Fruit fly (Drosophila melanogaster): ENCODE data around the gene Elp1.

The Elp1 gene

DNA sequence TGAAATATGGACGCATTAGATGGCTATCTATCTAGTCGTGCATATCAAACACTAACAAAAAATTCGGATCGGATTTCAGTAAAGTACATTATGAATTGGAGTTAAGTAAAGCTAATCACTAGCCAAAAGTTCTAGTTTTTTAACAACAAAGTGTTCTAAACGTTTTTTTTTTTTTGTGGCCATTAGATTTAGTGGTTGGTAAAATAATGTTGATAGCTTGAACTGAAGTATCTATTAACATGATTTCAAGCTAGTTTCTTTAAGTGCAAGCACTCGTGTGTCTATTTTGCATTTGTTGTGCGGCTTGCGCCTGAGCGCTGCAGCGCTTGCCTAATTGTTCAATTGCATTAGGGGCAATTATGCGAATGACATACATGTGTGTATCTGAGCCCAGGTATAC, 11.8 kb downstream of the Elp1 start (continued):
- TF ChIP-seq gem (tag; optimal IDR thresholded peaks at IDR 0.05): peak; percentile 41
- TF ChIP-seq sens-2 (GFP tag; IDR thresholded peaks at IDR 0.05): no peak
- peak; percentile 37 for TF ChIP-seq dmrt99B (tag; optimal IDR thresholded peaks at IDR 0.05)
- TF ChIP-seq bsh (GFP tag; optimal IDR thresholded peaks at IDR 0.05): peak in 1 of 2 experiments; percentile 9
- 0 out of 2 replicates have a peak, but pooled peaks have one; percentile 6 for TF ChIP-seq esg (GFP tag; conservative IDR thresholded peaks at IDR 0.05)
- TF ChIP-seq Sox102F (GFP tag; optimal IDR thresholded peaks at IDR 0.05): peak; percentile 27
- TF ChIP-seq CoRest (tag; optimal IDR thresholded peaks at IDR 0.05): peak; percentile 3
- no peak for TF ChIP-seq pan (optimal IDR thresholded peaks at IDR 0.05)
- TF ChIP-seq pan (GFP tag; optimal IDR thresholded peaks at IDR 0.05 in 1 of 2, IDR thresholded peaks at IDR 0.05 in 1 of 2): peak in 1 of 2 experiments; percentile 14
- TF ChIP-seq grn (GFP tag; optimal IDR thresholded peaks at IDR 0.05): peak; percentile 4
- TF ChIP-seq Drgx (GFP tag; IDR thresholded peaks at IDR 0.05): peak; percentile 35; the same call in 1 of the 2 replicates
- TF ChIP-seq CG7839 (tag; optimal IDR thresholded peaks at IDR 0.05): peak; percentile 6
- TF ChIP-seq toy (GFP tag; IDR thresholded peaks at IDR 0.05): no peak
- TF ChIP-seq Gsc (GFP tag; IDR thresholded peaks at IDR 0.05): no peak
- peak; percentile 14; the same call in 1 of the 2 replicates for TF ChIP-seq Xrp1 (GFP tag; IDR thresholded peaks at IDR 0.05)
- no peak for TF ChIP-seq CkIIα-i1 (GFP tag; IDR thresholded peaks at IDR 0.05)
- no peak for TF ChIP-seq Vsx1 (GFP tag; optimal IDR thresholded peaks at IDR 0.05)

DNA sequence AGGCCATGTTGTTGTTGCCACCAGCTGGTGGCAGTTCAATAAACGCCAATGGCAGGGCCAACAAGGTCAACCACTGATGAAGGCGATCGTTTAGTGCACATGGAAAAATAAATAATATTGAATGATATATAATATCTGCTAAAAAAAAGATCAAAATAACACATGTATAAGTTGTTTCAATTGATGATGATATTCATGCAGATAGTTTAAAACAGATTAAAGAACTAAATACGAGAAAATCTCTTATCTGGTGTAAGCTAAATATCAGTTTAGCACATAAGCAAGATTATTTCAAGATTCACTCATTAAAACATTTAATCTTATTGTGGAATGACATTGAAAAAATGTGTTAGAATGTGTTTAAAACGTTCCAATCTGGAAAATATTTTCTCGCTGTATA, 12.7 kb downstream of the Elp1 start:
- TF ChIP-seq danr (GFP tag; IDR thresholded peaks at IDR 0.05): no peak
- TF ChIP-seq Camta (GFP tag; optimal IDR thresholded peaks at IDR 0.05): no peak
- peak in 1 of 2 experiments; percentile 64 for TF ChIP-seq Hr78 (GFP tag; optimal IDR thresholded peaks at IDR 0.05)
- peak; percentile 39 for TF ChIP-seq CG4424 (GFP tag; optimal IDR thresholded peaks at IDR 0.05)
- TF ChIP-seq fu2 (GFP tag; optimal IDR thresholded peaks at IDR 0.05): no peak
- no peak for TF ChIP-seq CG14014 (GFP tag; IDR thresholded peaks at IDR 0.05)
- TF ChIP-seq CG7987 (GFP tag; optimal IDR thresholded peaks at IDR 0.05): no peak
- no peak for TF ChIP-seq ken (GFP tag; IDR thresholded peaks at IDR 0.05)
- peak; percentile 12 for TF ChIP-seq gsb-n (tag; optimal IDR thresholded peaks at IDR 0.05)
- TF ChIP-seq toy (GFP tag; IDR thresholded peaks at IDR 0.05): no peak
- TF ChIP-seq en (GFP tag; optimal IDR thresholded peaks at IDR 0.05): no peak
- TF ChIP-seq kay (GFP tag; optimal IDR thresholded peaks at IDR 0.05): no peak
- no peak for TF ChIP-seq CG15479 (GFP tag; optimal IDR thresholded peaks at IDR 0.05)
- no peak for TF ChIP-seq Ada2b (GFP tag; IDR thresholded peaks at IDR 0.05)
- no peak for TF ChIP-seq pum (GFP tag; optimal IDR thresholded peaks at IDR 0.05)
- no peak for TF ChIP-seq CG7745 (tag; optimal IDR thresholded peaks at IDR 0.05)
- TF ChIP-seq abd-A (tag; optimal IDR thresholded peaks at IDR 0.05): peak; percentile 1
- no peak for TF ChIP-seq Pdp1 (GFP tag; optimal IDR thresholded peaks at IDR 0.05)
- TF ChIP-seq usp (GFP tag; optimal IDR thresholded peaks at IDR 0.05): no peak
- no peak for TF ChIP-seq psq (GFP tag; optimal IDR thresholded peaks at IDR 0.05)
- no peak for TF ChIP-seq Myb (GFP tag; optimal IDR thresholded peaks at IDR 0.05)
- TF ChIP-seq ems (GFP tag; optimal IDR thresholded peaks at IDR 0.05): no peak
- TF ChIP-seq Usf (GFP tag; optimal IDR thresholded peaks at IDR 0.05): no peak
- TF ChIP-seq sug (tag; optimal IDR thresholded peaks at IDR 0.05): peak; percentile 8
- TF ChIP-seq ab (GFP tag; optimal IDR thresholded peaks at IDR 0.05): no peak
- TF ChIP-seq Asciz (GFP tag; optimal IDR thresholded peaks at IDR 0.05): peak; percentile 45
- no peak; the same call in 1 of the 2 replicates for TF ChIP-seq stc (GFP tag; IDR thresholded peaks at IDR 0.05)
- no peak for TF ChIP-seq Opbp (GFP tag; IDR thresholded peaks at IDR 0.05; ENCODE audit: partially characterized antibody)
- TF ChIP-seq Atf3 (GFP tag; optimal IDR thresholded peaks at IDR 0.05): no peak
- no peak for TF ChIP-seq emc (GFP tag; optimal IDR thresholded peaks at IDR 0.05)
- TF ChIP-seq CG9727 (GFP tag; optimal IDR thresholded peaks at IDR 0.05): no peak
- peak in 1 of 2 experiments; percentile 65 for TF ChIP-seq Eip74EF (GFP tag; optimal IDR thresholded peaks at IDR 0.05)
- no peak for TF ChIP-seq ro (GFP tag; IDR thresholded peaks at IDR 0.05)
- no peak for TF ChIP-seq lilli (GFP tag; optimal IDR thresholded peaks at IDR 0.05)
- no peak for TF ChIP-seq H2.0 (GFP tag; IDR thresholded peaks at IDR 0.05)
